Worm (Caenorhabditis elegans): ENCODE results near the gene F35G2.5.

DNA sequence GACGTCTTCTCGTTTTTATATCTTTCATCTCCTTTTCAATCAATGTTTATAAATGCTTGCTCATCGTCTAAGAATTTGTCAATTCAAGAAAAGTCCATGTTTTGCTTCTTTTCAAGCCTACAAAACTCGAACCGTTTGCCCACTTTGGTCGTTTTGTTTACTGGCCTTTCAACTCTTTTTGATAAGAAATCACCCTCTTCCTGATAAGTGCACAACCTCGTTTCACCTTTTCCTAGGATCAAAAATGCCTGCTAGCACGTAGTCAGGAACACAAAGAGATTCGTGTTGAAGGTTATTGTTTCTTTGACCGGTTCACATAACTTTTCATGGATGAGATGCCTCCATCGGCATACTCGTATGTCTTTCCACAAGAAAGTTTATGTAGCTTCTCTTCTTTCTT lies 22.8 kb upstream of the F35G2.5 start:
- TF ChIP-seq unc-39 (tag; optimal IDR thresholded peaks at IDR 0.05) = no peak
- no peak for TF ChIP-seq ceh-83 (GFP tag; optimal IDR thresholded peaks at IDR 0.05)
- no peak for TF ChIP-seq elt-1 (tag; optimal IDR thresholded peaks at IDR 0.05; ENCODE audit: borderline replicate concordance, insufficient read depth)
- no peak for TF ChIP-seq nhr-237 (tag; optimal IDR thresholded peaks at IDR 0.05)
- TF ChIP-seq nhr-76 (tag; optimal IDR thresholded peaks at IDR 0.05) = no peak
- no peak for TF ChIP-seq nhr-12 (tag; optimal IDR thresholded peaks at IDR 0.05)
- TF ChIP-seq blmp-1 (tag; optimal IDR thresholded peaks at IDR 0.05) = no peak
- TF ChIP-seq lsy-2 (tag; optimal IDR thresholded peaks at IDR 0.05) = no peak

Data from whole organism, mixed stage, embryonic.